Worm (Caenorhabditis elegans) whole organism, young adult: ENCODE measurements around the gene T24G10.2.

Source experiments
- B0261.1 ChIP-seq: sonication (generic microtip); optimal IDR thresholded peaks from 2 replicates; lab custom pipeline; 2016; ENCODE audit warnings: mild to moderate bottlenecking, missing genetic modification characterization, moderate library complexity, missing compliant biosample characterization
- K11D2.4 ChIP-seq: fragments of 200-800 bp; sonication (Bioruptor generic); IDR thresholded peaks from 2 replicates; pipeline ENCODE4 v1.3.6; 2022; ENCODE audit warnings: missing genetic modification reagents, missing genetic modification characterization, missing compliant biosample characterization
- Y67H2A.10 ChIP-seq: fragments of 200-800 bp; sonication (Bioruptor generic); conservative IDR thresholded peaks from 2 replicates; pipeline ENCODE4 v1.3.6; 2022; ENCODE audit warnings: missing genetic modification reagents, missing genetic modification characterization, missing compliant biosample characterization
- Y79H2A.3 ChIP-seq: fragments of 200-800 bp; sonication (Bioruptor generic); conservative IDR thresholded peaks from 2 replicates; pipeline ENCODE4 v1.3.6; 2022; ENCODE audit warnings: missing genetic modification reagents, missing genetic modification characterization, missing compliant biosample characterization
- aptf-2 ChIP-seq: fragments of 200-800 bp; sonication (Bioruptor generic); conservative IDR thresholded peaks from 2 replicates; pipeline ENCODE4 v1.3.6; 2022; ENCODE audit warnings: missing genetic modification reagents, missing genetic modification characterization, missing compliant biosample characterization
- efl-1 ChIP-seq: fragments of 150-350 bp; optimal IDR thresholded peaks from 2 replicates; lab custom pipeline; 2014; ENCODE audit warnings: missing biosample characterization, missing genetic modification reagents, missing genetic modification characterization
- hrde-1 ChIP-seq: sonication (generic microtip); optimal IDR thresholded peaks from 2 replicates; lab custom pipeline; 2016; ENCODE audit warnings: missing genetic modification characterization, mild to moderate bottlenecking, missing compliant biosample characterization, moderate library complexity, missing genotype, missing genetic modification reagents, borderline replicate concordance
- hsf-1 ChIP-seq: fragments of 200-800 bp; sonication (Bioruptor generic); IDR thresholded peaks from 2 replicates; pipeline ENCODE4 v1.3.6; 2022; ENCODE audit warnings: missing genetic modification reagents, missing genetic modification characterization, missing compliant biosample characterization
- lin-35 ChIP-seq, 3 experiments: fragments of 150-350 bp in 2 of 3; sonication (generic microtip) in 1 of 3; optimal IDR thresholded peaks; 2 replicates each; lab custom pipeline; 2014 to 2018; ENCODE audit warnings: missing biosample characterization in 3 of 3, missing genetic modification characterization in 3 of 3, missing genetic modification reagents in 3 of 3
- lsy-27 ChIP-seq: sonication (generic microtip); optimal IDR thresholded peaks from 2 replicates; lab custom pipeline; 2017; ENCODE audit warnings: missing genetic modification characterization, mild to moderate bottlenecking, missing compliant biosample characterization, antibody characterized with exemption, missing genotype, borderline replicate concordance; ENCODE audit not compliant: insufficient read depth
- pha-4 ChIP-seq: fragments of 150-350 bp; sonication (generic microtip); optimal IDR thresholded peaks from 2 replicates; lab custom pipeline; 2014; ENCODE audit warnings: missing biosample characterization, missing genetic modification reagents, missing genetic modification characterization
- snpc-4 ChIP-seq, 5 experiments: fragments of 150-350 bp in 1 of 5; sonication (generic microtip) in 4 of 5; optimal IDR thresholded peaks; 2 replicates each; lab custom pipeline; 2014 to 2018; ENCODE audit warnings: missing genetic modification characterization in 5 of 5, missing biosample characterization in 3 of 5, antibody characterized with exemption in 2 of 5, mild to moderate bottlenecking in 2 of 5, missing compliant biosample characterization in 2 of 5, missing genotype in 2 of 5, moderate library complexity in 2 of 5, missing genetic modification reagents in 1 of 5
- ztf-25 ChIP-seq: fragments of 200-800 bp; sonication (Bioruptor generic); IDR thresholded peaks from 2 replicates; pipeline ENCODE4 v1.3.6; 2022; ENCODE audit warnings: missing genetic modification reagents, missing genetic modification characterization, missing compliant biosample characterization
- ztf-28 ChIP-seq: fragments of 200-800 bp; sonication (Bioruptor generic); IDR thresholded peaks from 2 replicates; pipeline ENCODE4 v1.3.6; 2022; ENCODE audit warnings: missing genetic modification reagents, missing genetic modification characterization, missing compliant biosample characterization

DNA sequence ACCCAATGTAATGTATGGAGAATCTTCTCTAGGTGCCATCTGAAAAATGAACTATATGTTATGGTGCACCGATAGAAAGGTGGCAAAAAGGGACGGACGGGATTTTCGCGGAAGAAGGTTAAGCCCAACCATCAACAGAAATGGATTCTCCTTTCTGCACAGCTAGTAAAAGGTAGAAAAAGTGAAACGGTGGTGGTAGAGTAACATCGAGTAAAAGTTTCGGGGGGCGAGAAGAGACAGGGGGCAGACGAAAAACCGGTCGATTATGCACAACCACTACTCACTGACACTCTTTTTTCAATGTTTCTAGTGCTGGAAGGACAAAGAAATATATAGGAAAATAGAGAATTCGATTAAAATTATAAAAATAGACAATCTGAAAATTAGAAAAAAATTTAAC lies 23.0 kb downstream of the T24G10.2 start:
- no peak for TF ChIP-seq pha-4 (tag; lab: Kevin White, UChicago)
- no peak for TF ChIP-seq snpc-4 (GFP tag; optimal IDR thresholded peaks at IDR 0.05; lab: Kevin White, UChicago)
- no peak for TF ChIP-seq snpc-4 (tag; optimal IDR thresholded peaks at IDR 0.05; lab: Kevin White, UChicago)
- no peak for TF ChIP-seq Y67H2A.10 (GFP tag; lab: Robert Waterston, UW)
- TF ChIP-seq ztf-28: no peak
- TF ChIP-seq B0261.1: no peak
- no peak for TF ChIP-seq lsy-27 (tag; lab: Kevin White, UChicago)
- TF ChIP-seq aptf-2 (GFP tag; lab: Robert Waterston, UW): no peak
- TF ChIP-seq efl-1 (GFP tag; lab: Kevin White, UChicago): no peak
- no peak for TF ChIP-seq hrde-1 (tag; lab: Kevin White, UChicago)
- TF ChIP-seq Y79H2A.3 (GFP tag; lab: Robert Waterston, UW): no peak
- TF ChIP-seq hsf-1 (GFP tag; lab: Robert Waterston, UW): no peak
- no peak for TF ChIP-seq K11D2.4 (GFP tag; lab: Robert Waterston, UW)
- TF ChIP-seq ztf-25 (GFP tag; lab: Robert Waterston, UW): no peak
- TF ChIP-seq lin-35 (GFP tag; optimal IDR thresholded peaks at IDR 0.05; lab: Kevin White, UChicago): no peak
